Worm (Caenorhabditis elegans): ENCODE results near the gene T22F3.7.

ce11 chrV:3551765-3552164 is 48.7 kb downstream of the T22F3.7 start, which contains the start of gene grl-28:
- no peak for TF ChIP-seq blmp-1 (tag; optimal IDR thresholded peaks at IDR 0.05)
- no peak for TF ChIP-seq pqm-1 (tag; optimal IDR thresholded peaks at IDR 0.05)
- no peak for TF ChIP-seq nhr-77 (tag; optimal IDR thresholded peaks at IDR 0.05)
- no peak for TF ChIP-seq zag-1 (tag; optimal IDR thresholded peaks at IDR 0.05)

Data from whole organism, L1 larva.